Worm (Caenorhabditis elegans): Measurements from ENCODE around the gene com-1.

DNA sequence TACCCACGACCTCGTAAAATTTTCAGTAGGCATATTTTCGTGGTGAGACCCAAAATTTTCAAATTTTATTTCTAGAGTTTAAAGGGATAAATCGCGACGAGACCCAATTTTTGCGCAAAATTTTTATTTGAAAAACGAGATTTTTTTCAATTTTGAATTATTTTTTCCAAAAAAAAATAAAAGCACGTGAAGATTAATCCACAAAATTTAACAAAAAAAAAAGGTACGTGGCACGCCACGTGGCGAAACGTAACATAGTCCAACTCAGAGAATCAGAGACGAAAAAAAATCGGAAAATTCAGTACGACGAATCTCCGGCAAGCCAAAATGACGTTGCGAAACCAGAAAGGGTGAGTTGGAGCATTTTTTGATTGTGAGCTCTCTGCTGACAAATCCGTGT is 21.0 kb upstream of the com-1 start, which contains the start of gene C44B9.2:
- TF ChIP-seq ets-7 (tag; optimal IDR thresholded peaks at IDR 0.05) = no peak
- TF ChIP-seq flt-1 (GFP tag; IDR thresholded peaks at IDR 0.05) = no peak
- no peak for TF ChIP-seq hnd-1 (tag; optimal IDR thresholded peaks at IDR 0.05)
- TF ChIP-seq scrt-1 (GFP tag; IDR thresholded peaks at IDR 0.05) = no peak

Data from whole organism, early embryonic.